Worm (Caenorhabditis elegans): ENCODE data around the gene grl-18.
A peak's percentile ranks its signal among the peaks of the same experiment; 100 is the strongest.

The grl-18 gene

DNA sequence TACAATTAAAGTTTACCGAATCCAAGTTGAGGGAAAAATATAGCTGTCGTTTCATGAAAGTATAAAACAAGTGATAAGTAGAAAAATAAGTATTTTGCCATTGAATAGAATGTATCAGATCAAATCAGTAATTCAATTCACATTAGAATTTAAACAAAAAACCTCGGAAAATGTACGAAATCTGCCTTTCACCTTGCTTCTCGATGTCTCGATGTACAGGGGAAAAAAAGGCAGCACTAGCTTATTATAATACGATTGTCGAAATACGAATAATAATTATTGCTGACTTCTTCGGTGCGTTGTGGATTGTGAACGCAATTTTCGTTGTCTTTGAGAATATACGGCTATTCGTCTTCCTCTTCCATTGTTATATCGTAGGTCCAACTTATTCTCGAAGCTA, at the start of gene grl-18:
TSS of gene grl-18 (minus strand) at position 101 of the 400 bp plus-strand sequence.
- no peak for TF ChIP-seq him-1 (tag; optimal IDR thresholded peaks at IDR 0.05)
- TF ChIP-seq W03F9.2 (tag; optimal IDR thresholded peaks at IDR 0.05), result no peak

DNA sequence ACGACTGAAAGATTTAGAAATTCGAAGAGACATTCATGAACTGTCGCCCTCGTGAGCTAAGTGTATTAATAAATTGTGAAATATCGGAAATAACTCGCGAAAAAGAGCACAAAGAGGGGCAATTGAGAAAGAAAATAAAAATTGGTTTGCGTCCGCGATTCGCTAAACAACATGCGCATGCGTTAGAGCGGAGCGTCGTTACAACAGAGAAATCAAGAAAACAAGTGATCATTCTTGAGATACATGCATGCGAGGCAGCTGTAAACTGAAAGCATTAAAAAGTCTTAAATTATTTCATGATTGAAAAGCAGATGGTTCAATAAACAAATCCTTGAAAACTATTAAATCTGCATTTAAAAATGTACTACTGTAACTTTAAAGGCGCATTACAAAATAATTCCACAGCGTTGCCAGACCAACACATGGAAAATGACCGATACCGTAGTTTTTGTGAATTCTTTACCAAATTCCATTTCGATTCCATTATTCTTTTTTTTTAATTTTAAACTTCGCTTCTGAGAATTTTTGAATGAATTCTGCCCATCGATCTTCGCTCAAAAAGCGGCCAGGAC, 47.7 kb upstream of the grl-18 start, which contains the start of the genes cox-16 and syp-2:
TSS of gene cox-16 (minus strand) at position 4 of the 572 bp plus-strand sequence.
TSS of gene syp-2 (plus strand) at position 248 of the 572 bp plus-strand sequence.
- TF ChIP-seq W03F9.2 (tag; optimal IDR thresholded peaks at IDR 0.05) (peak; percentile 35), dao-5 (tag; optimal IDR thresholded peaks at IDR 0.05) (no peak)

DNA sequence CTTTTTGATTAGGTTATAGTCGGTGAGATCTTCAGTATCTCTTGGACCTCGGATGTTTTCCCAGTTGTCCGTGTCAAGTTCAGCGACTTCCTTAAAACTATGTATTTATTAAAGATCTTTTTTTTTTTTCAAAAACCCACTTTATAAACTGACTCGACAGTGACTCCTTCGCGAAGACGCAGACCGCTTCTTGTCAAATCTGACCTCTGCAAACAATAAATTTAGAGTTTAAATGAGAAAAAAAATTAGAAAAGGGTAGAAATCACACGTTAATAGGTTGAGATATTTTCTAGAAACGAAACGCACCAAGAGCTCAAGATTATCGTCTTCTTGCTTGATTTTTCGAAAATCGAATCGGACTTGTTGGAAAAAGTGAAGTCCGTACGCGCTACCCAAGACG, 47.1 kb upstream of the grl-18 start, which contains the start of gene C24G6.8:
TSS of gene C24G6.8 (minus strand) at position 101 of the 400 bp plus-strand sequence.
- TF ChIP-seq dao-5 (tag; optimal IDR thresholded peaks at IDR 0.05) (no peak), him-1 (tag; optimal IDR thresholded peaks at IDR 0.05) (no peak), W03F9.2 (tag; optimal IDR thresholded peaks at IDR 0.05) (no peak)

DNA sequence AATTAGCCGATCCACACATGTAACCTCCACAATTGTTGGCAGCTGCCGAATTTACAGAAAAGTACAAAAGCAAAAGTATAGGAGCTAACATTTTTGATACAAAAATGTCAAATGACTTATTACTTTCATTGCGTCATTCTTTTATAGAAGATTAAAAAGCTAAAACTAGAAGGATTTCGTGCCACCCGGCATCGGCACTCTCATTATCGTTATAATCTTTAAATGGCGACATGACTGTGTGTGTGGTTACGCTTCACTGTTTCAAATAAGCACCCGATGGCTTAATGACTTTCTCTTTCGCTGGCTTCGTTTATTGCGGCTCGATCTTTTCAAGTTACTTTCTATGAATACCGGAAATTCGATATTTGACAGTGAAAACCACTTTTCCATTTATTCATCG, 45.1 kb upstream of the grl-18 start, which contains the start of gene grl-1:
TSS of gene grl-1 (minus strand) at position 101 of the 400 bp plus-strand sequence.
- no peak for TF ChIP-seq him-1 (tag; optimal IDR thresholded peaks at IDR 0.05)
- no peak for TF ChIP-seq W03F9.2 (tag; optimal IDR thresholded peaks at IDR 0.05)
- no peak for TF ChIP-seq dao-5 (tag; optimal IDR thresholded peaks at IDR 0.05)

DNA sequence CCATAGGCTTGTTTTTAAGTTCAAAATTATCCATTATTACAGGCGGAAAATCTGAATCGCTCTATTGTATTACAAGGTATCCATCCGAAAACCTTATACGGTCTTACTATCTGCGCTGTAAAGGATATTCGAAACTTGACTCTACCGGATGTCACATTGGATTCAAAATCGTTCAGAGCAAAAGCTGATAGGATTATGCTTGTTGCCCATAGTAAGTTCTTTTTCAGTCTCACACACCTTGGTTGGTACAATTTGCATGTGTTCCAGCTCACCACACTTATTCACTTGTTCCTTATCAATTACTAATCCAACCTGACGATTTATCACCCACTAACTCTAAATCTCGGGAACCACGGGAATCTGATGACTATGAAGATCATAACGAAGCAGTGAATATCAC, 39.0 kb upstream of the grl-18 start:
- TF ChIP-seq him-1 (tag; optimal IDR thresholded peaks at IDR 0.05) (no peak), dao-5 (tag; optimal IDR thresholded peaks at IDR 0.05) (no peak), W03F9.2 (tag; optimal IDR thresholded peaks at IDR 0.05) (no peak)

DNA sequence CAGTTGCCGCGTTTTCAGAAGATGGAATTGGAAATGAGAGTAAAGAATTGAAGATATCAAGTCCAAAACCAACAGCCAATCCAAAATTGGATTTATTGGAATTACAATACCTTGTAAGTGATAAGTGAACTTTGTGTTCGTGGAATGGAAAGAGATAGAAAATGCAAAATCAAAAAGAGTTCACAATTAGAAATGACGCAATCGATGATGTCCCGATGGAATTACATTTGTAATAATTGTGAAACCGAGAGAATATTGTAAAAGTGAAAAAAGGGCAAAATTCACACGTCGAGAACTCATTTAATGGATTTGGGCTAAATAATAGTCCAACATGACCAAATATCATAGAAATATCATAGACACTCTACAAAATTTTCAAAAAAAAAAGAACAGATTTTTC, 36.5 kb upstream of the grl-18 start:
- TF ChIP-seq W03F9.2 (tag; optimal IDR thresholded peaks at IDR 0.05) (no peak), dao-5 (tag; optimal IDR thresholded peaks at IDR 0.05) (no peak), him-1 (tag; optimal IDR thresholded peaks at IDR 0.05) (no peak)

DNA sequence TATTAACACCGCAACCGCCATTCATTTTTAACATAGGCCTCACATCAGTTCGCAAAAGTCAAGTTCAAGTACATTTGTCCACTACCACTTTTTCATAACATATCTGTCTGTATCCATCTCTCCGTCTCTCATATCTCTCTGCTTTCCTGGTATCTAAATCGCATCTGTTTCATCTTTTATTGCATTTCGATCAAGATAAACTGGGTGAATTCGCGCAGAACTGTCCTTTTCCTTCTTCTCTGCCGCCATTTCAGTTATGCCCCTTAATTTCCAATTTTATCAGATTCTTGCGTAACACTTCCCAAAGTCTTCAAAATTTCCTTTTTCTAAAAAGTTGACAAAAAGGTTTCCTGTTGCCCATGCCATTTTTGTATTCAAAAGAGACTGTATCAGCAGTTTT, 34.6 kb upstream of the grl-18 start:
- TF ChIP-seq him-1 (tag; optimal IDR thresholded peaks at IDR 0.05), result no peak
- TF ChIP-seq dao-5 (tag; optimal IDR thresholded peaks at IDR 0.05), result no peak
- no peak for TF ChIP-seq W03F9.2 (tag; optimal IDR thresholded peaks at IDR 0.05)

DNA sequence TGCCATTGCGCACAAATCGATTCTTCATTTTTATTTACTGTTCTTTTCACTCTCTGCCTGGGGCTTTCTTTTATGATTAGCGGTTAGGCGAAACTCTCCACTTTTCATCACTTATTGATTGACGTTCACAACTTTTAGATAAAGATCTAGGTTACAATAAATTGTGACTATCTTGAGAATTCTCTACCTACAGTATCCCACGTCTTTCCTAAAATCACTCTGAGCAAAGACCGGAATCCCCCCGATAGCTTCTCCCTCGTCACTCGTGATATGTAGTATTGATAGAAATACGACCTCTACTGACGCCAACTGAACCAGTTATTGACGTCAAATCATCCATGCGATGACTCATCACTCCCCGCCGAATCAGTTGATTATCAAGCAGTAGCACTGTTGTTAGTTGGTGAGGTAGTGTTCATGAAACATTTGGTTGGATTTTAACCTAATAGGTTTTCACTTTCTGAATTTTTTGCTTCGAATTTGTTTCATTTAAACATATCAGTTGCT, 33.1 kb upstream of the grl-18 start, which contains the start of gene hir-1:
TSS of gene hir-1 (plus strand) at position 405 of the 507 bp plus-strand sequence.
- TF ChIP-seq him-1 (tag; optimal IDR thresholded peaks at IDR 0.05), result no peak
- TF ChIP-seq W03F9.2 (tag; optimal IDR thresholded peaks at IDR 0.05), result no peak
- no peak for TF ChIP-seq dao-5 (tag; optimal IDR thresholded peaks at IDR 0.05)

DNA sequence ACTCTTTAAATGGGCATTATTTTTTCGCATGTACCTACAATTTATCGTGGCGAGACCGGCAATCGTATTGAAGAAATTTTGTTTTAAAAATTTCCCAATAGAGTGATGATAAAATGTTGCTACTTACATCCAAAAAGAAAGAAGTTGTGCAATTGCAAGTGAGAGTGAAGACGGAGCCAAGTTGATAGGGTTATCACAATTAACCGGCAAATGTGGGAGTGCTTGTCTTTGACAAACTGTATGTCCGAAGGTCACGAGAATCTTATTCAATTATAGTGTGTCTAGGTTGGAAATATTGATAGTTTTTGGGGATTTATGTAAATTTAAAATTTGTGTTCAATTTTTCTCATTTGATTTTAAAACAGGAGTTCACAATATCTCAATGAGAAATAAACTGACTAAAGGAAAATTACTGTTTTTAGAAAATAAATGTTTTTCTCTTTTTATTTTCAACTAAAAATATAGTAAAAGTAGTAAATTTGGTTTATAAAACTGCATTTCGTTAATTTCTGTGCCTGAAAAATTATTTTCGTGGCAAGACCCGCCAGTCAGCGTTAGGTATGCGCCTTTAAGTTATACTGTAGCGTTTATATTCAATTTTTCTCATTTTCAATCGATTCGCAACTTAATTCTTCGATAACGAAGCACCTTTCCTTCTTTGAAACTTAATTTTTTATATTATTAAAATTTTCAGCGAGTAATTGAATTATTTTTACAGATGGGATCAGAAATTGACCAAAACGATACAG, 25.1 kb upstream of the grl-18 start, which contains the start of the genes hpo-15 and mms-19:
TSS of gene hpo-15 (minus strand) at position 201 of the 749 bp plus-strand sequence.
TSS of gene mms-19 (plus strand) at position 719 of the 749 bp plus-strand sequence.
- TF ChIP-seq W03F9.2 (tag; optimal IDR thresholded peaks at IDR 0.05) (no peak), dao-5 (tag; optimal IDR thresholded peaks at IDR 0.05) (no peak), him-1 (tag; optimal IDR thresholded peaks at IDR 0.05) (no peak)

DNA sequence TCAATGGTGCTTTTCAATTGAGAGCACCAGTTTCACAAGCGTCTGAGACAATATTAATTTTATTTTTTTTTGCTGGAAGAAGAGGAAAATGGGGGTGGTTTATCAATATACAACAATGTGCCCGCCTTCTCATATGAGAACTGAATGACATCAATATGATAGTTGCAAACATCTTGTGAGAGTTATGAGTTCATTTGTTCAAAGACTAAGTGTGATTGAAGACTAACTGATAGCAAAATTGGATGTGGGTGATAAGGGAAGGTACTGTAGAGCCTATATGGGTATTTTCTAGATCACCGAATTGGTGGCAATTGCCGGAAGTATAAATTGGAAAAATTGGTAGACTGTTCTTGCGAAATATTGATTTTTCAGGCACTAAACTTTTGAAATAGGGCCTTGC, 23.9 kb upstream of the grl-18 start:
- TF ChIP-seq dao-5 (tag; optimal IDR thresholded peaks at IDR 0.05) (no peak), W03F9.2 (tag; optimal IDR thresholded peaks at IDR 0.05) (no peak), him-1 (tag; optimal IDR thresholded peaks at IDR 0.05) (no peak)

DNA sequence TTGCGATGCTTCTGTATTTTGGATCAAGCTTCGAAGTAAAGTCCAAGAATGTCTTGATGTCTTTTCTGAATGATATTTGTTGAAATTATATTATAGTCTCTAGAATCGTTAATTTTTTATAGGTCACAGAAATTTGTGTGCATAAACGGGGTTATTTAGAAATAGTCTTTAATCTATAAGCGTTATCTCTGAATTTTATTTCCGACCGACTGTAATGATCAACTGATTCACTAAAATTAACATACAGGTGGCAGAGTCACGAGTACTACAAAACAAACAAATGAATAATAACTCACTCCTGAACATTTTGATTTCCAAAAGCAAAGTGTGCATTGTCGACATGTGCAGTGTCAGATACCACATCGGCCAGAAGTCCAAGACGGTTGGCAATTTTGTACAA, 23.1 kb upstream of the grl-18 start:
- TF ChIP-seq W03F9.2 (tag; optimal IDR thresholded peaks at IDR 0.05), result no peak
- TF ChIP-seq dao-5 (tag; optimal IDR thresholded peaks at IDR 0.05), result no peak
- no peak for TF ChIP-seq him-1 (tag; optimal IDR thresholded peaks at IDR 0.05)

DNA sequence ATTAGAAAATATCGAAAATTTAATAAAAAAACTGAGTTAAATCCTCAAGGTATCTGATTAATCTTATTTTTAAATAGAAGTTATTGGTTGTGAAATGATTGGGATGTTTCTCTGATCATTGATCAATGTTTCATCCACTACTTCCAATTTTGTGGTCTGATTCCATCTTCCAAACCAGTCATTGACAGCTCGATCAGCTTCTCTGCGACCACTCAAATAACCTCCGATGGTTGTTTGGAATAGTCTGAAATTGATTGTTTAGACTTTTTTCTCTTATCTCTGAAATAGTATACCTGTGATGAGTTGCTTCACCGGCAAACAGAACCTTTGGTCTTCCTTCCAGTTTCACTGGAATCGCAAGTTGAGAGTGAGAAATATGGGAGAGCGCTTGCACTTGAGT, 21.3 kb upstream of the grl-18 start:
- no peak for TF ChIP-seq him-1 (tag; optimal IDR thresholded peaks at IDR 0.05)
- no peak for TF ChIP-seq dao-5 (tag; optimal IDR thresholded peaks at IDR 0.05)
- TF ChIP-seq W03F9.2 (tag; optimal IDR thresholded peaks at IDR 0.05), result no peak

DNA sequence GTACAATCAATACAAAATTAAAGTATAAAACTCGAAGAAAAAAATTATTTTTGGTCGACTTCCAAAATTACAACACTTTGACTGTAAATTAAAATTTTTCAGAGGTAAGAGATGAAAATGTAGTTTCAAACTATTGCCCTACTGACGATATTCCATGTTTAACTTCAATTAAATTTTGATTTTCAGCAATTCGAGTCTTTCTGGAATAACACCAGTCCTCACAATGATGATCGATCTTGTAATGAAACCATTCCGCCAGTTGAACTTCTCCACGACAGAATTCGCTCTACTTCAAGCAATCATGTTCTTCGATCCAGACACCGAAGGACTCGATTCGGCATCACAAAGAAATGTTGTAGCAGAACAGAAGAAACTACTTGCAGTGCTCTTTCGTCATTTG, 20.5 kb upstream of the grl-18 start:
- TF ChIP-seq dao-5 (tag; optimal IDR thresholded peaks at IDR 0.05) (no peak), W03F9.2 (tag; optimal IDR thresholded peaks at IDR 0.05) (no peak), him-1 (tag; optimal IDR thresholded peaks at IDR 0.05) (no peak)

DNA sequence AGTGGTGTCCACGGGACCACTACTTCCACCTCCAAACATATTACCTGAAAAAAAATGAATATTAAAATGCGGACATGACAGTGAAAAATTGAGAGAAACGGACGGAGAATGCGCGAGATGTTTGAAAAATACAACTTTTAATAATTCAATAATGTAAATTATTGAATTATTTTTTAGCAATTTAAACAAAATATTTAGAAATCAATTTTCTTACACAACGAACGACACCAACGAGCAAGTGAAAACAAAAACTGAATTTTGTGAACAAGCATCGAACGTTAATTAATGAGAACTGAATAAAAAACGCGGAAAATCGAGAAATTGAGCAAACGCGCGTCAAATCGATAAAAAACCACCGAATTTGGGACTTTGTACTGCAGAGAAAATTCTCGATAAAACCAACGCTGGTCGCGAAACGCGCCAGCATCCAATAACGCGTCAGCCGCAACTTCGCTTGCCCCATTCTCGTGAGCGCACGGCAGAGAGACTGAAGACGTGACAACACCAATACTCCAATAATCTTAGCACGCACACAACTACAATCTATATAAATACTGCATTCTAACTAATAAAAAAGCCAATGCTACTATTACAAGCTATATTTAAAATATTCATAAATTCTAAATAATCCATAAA, 16.3 kb upstream of the grl-18 start, which contains the start of the genes dnj-19 and nhr-47:
TSS of gene dnj-19 (minus strand) at position 51 of the 636 bp plus-strand sequence.
TSS of gene nhr-47 (plus strand) at position 447 of the 636 bp plus-strand sequence.
- TF ChIP-seq him-1 (tag; optimal IDR thresholded peaks at IDR 0.05) (peak; percentile 59), W03F9.2 (tag; optimal IDR thresholded peaks at IDR 0.05) (peak; percentile 76), dao-5 (tag; optimal IDR thresholded peaks at IDR 0.05) (no peak)

Measured in whole organism, L4/young adult.